Worm (Caenorhabditis elegans) whole organism, young adult: ENCODE results near the gene fbxa-167.

Experiments used
- F22D6.2 ChIP-seq: sonication (generic microtip); optimal IDR thresholded peaks from 2 replicates; lab custom pipeline; 2016; ENCODE audit warnings: mild to moderate bottlenecking, missing genetic modification characterization, missing compliant biosample characterization
- ama-1 ChIP-seq, 3 experiments: fragments of 150-350 bp in 1 of 3; sonication (generic microtip) in 2 of 3; optimal IDR thresholded peaks; 2 replicates each; lab custom pipeline; 2014 to 2018; ENCODE audit warnings: missing biosample characterization in 2 of 3, missing genetic modification characterization in 2 of 3, missing genetic modification reagents in 2 of 3

DNA sequence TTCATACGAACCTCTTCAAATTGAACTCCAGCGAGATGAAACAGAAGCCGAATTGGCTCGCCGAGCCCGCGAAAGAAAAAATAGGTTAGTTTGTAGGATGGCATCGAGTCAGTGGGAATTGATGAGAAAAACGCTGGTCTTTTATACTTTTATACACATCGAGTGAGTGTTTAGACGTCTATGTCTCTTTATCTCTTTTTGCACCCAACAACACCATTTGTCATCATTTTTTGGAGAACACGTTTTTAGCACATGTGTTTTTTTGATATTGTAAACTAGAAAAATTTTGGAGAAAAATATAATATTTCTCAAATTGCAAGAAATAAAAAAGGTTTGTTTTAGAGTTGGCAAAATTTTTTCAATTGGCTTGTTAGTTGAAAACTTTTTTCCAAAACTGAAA, 17.0 kb upstream of the fbxa-167 start, which contains the start of gene gst-16:
- TF ChIP-seq F22D6.2: no peak
- TF ChIP-seq ama-1 (optimal IDR thresholded peaks at IDR 0.05; lab: Kevin White, UChicago): no peak
- TF ChIP-seq ama-1 (GFP tag; optimal IDR thresholded peaks at IDR 0.05; lab: Kevin White, UChicago): no peak
